Worm (Caenorhabditis elegans) whole organism, L1 larva: ENCODE results near the gene str-88.

Experiments used
- C04F5.9 ChIP-seq: sonication (generic microtip); optimal IDR thresholded peaks from 2 replicates; lab custom pipeline; 2016; ENCODE audit warnings: missing genetic modification characterization, missing compliant biosample characterization
- C34B4.2 ChIP-seq: sonication (generic microtip); optimal IDR thresholded peaks from 2 replicates; lab custom pipeline; 2017; ENCODE audit warnings: mild to moderate bottlenecking, missing genetic modification characterization, missing compliant biosample characterization
- F16B12.6 ChIP-seq: fragments of 150-350 bp; optimal IDR thresholded peaks from 2 replicates; lab custom pipeline; 2014; ENCODE audit warnings: missing biosample characterization, missing genetic modification characterization
- aha-1 ChIP-seq: fragments of 150-350 bp; optimal IDR thresholded peaks from 2 replicates; lab custom pipeline; 2014; ENCODE audit warnings: missing biosample characterization, missing genetic modification characterization
- ama-1 ChIP-seq: fragments of 150-350 bp; optimal IDR thresholded peaks from 2 replicates; lab custom pipeline; 2014
- blmp-1 ChIP-seq: fragments of 150-350 bp; optimal IDR thresholded peaks from 2 replicates; lab custom pipeline; 2014; ENCODE audit warnings: missing biosample characterization, missing genetic modification characterization
- ceh-63 ChIP-seq: fragments of 200-800 bp; sonication (Bioruptor generic); optimal IDR thresholded peaks from 2 replicates; lab custom pipeline; 2018; ENCODE audit warnings: mild to moderate bottlenecking, missing genetic modification characterization, missing compliant biosample characterization
- ceh-8 ChIP-seq: fragments of 200-800 bp; sonication (Bioruptor generic); optimal IDR thresholded peaks from 2 replicates; lab custom pipeline; 2018; ENCODE audit warnings: mild to moderate bottlenecking, missing genetic modification characterization, moderate library complexity, missing compliant biosample characterization
- ceh-88 ChIP-seq: fragments of 200-800 bp; sonication (Bioruptor generic); IDR thresholded peaks from 2 replicates; pipeline ENCODE4 v1.3.6; 2022; ENCODE audit warnings: missing genetic modification characterization, missing compliant biosample characterization
- ceh-90 ChIP-seq: sonication (generic microtip); optimal IDR thresholded peaks from 2 replicates; lab custom pipeline; 2016; ENCODE audit warnings: missing genetic modification characterization, missing compliant biosample characterization
- dpl-1 ChIP-seq, 3 experiments: fragments of 150-350 bp in 2 of 3; sonication (generic microtip) in 1 of 3; optimal IDR thresholded peaks; 2 replicates each; lab custom pipeline; 2014 to 2017; ENCODE audit warnings: missing biosample characterization in 3 of 3, missing genetic modification characterization in 3 of 3, missing genetic modification reagents in 3 of 3
- efl-1 ChIP-seq, 4 experiments: fragments of 150-350 bp; optimal IDR thresholded peaks in 3 of 4; peaks in 1 of 4; 1 replicate in 1 of 4; 2 replicates in 3 of 4; lab custom pipeline; 2014; ENCODE audit warnings: missing biosample characterization in 2 of 4, missing genetic modification characterization in 2 of 4, missing genetic modification reagents in 2 of 4
- efl-3 ChIP-seq: fragments of 200-800 bp; sonication (Bioruptor generic); optimal IDR thresholded peaks from 2 replicates; lab custom pipeline; 2018; ENCODE audit warnings: mild to moderate bottlenecking, missing genetic modification characterization, missing compliant biosample characterization
- egl-13 ChIP-seq: sonication (generic microtip); optimal IDR thresholded peaks from 2 replicates; lab custom pipeline; 2016; ENCODE audit warnings: missing genotype, missing genetic modification reagents, missing genetic modification characterization, missing compliant biosample characterization
- elt-2 ChIP-seq: sonication (generic microtip); optimal IDR thresholded peaks from 2 replicates; lab custom pipeline; 2016; ENCODE audit warnings: missing genetic modification characterization, mild to moderate bottlenecking, inconsistent platforms, missing compliant biosample characterization, missing genetic modification reagents
- ets-5 ChIP-seq: fragments of 200-800 bp; sonication (Bioruptor generic); IDR thresholded peaks from 2 replicates; pipeline ENCODE4 v1.3.6; 2022; ENCODE audit warnings: missing genetic modification characterization, missing compliant biosample characterization
- fkh-8 ChIP-seq: sonication (generic microtip); optimal IDR thresholded peaks from 2 replicates; lab custom pipeline; 2016; ENCODE audit warnings: mild to moderate bottlenecking, missing genetic modification characterization, missing compliant biosample characterization
- hlh-17 ChIP-seq: fragments of 200-800 bp; sonication (Bioruptor generic); optimal IDR thresholded peaks from 2 replicates; lab custom pipeline; 2018; ENCODE audit warnings: missing genetic modification characterization, mild to moderate bottlenecking, missing compliant biosample characterization, moderate library complexity, borderline replicate concordance
- hlh-4 ChIP-seq: sonication (generic microtip); optimal IDR thresholded peaks from 2 replicates; lab custom pipeline; 2016; ENCODE audit warnings: mild to moderate bottlenecking, missing genetic modification characterization, missing compliant biosample characterization
- irx-1 ChIP-seq: sonication (generic microtip); optimal IDR thresholded peaks from 2 replicates; lab custom pipeline; 2016; ENCODE audit warnings: missing genetic modification characterization, missing compliant biosample characterization
- lin-15B ChIP-seq: fragments of 150-350 bp; sonication (generic microtip); optimal IDR thresholded peaks from 3 replicates; lab custom pipeline; 2014; ENCODE audit warnings: missing biosample characterization, missing genetic modification characterization
- lin-39 ChIP-seq: fragments of 150-350 bp; optimal IDR thresholded peaks from 2 replicates; lab custom pipeline; 2014; ENCODE audit warnings: missing biosample characterization, missing genetic modification reagents, missing genetic modification characterization
- mdl-1 ChIP-seq, 2 experiments: fragments of 150-350 bp; optimal IDR thresholded peaks; 2 replicates each; lab custom pipeline; 2014 to 2017; ENCODE audit warnings: missing biosample characterization in 2 of 2, missing genetic modification characterization in 2 of 2, inconsistent platforms in 1 of 2
- mef-2 ChIP-seq: fragments of 150-350 bp; optimal IDR thresholded peaks from 2 replicates; lab custom pipeline; 2014; ENCODE audit warnings: missing biosample characterization, missing genetic modification characterization
- nhr-237 ChIP-seq: fragments of 150-350 bp; optimal IDR thresholded peaks from 2 replicates; lab custom pipeline; 2014; ENCODE audit warnings: missing biosample characterization, missing genetic modification characterization
- nhr-47 ChIP-seq: sonication (generic microtip); optimal IDR thresholded peaks from 2 replicates; lab custom pipeline; 2016; ENCODE audit warnings: mild to moderate bottlenecking, missing genetic modification characterization, moderate library complexity, missing compliant biosample characterization
- nhr-84 ChIP-seq: sonication (generic microtip); optimal IDR thresholded peaks from 2 replicates; lab custom pipeline; 2017; ENCODE audit warnings: missing biosample characterization, missing genetic modification characterization
- rnt-1 ChIP-seq: sonication (generic microtip); optimal IDR thresholded peaks from 2 replicates; lab custom pipeline; 2016; ENCODE audit warnings: mild to moderate bottlenecking, missing genetic modification characterization, moderate library complexity, missing compliant biosample characterization
- skn-1 ChIP-seq: fragments of 150-350 bp; optimal IDR thresholded peaks from 2 replicates; lab custom pipeline; 2014; ENCODE audit warnings: missing biosample characterization, missing genetic modification characterization
- snu-23 ChIP-seq: sonication (generic microtip); optimal IDR thresholded peaks from 2 replicates; lab custom pipeline; 2016; ENCODE audit warnings: missing genetic modification characterization, missing compliant biosample characterization
- swsn-7 ChIP-seq: sonication (generic microtip); optimal IDR thresholded peaks from 2 replicates; lab custom pipeline; 2016; ENCODE audit warnings: missing genetic modification characterization, missing compliant biosample characterization
- unc-130 ChIP-seq: fragments of 150-350 bp; optimal IDR thresholded peaks from 2 replicates; lab custom pipeline; 2017; ENCODE audit warnings: missing biosample characterization, missing genetic modification characterization, inconsistent platforms
- xbp-1 ChIP-seq: sonication (generic microtip); optimal IDR thresholded peaks from 2 replicates; lab custom pipeline; 2016; ENCODE audit warnings: missing genetic modification characterization, missing compliant biosample characterization
- ztf-11 ChIP-seq, 2 experiments: sonication (generic microtip); optimal IDR thresholded peaks; 2 replicates each; lab custom pipeline; 2016 to 2017; ENCODE audit warnings: missing genetic modification characterization in 2 of 2, missing biosample characterization in 1 of 2, missing compliant biosample characterization in 1 of 2

Gene str-88

ce11 chrV:15404859-15405258 is 21.2 kb upstream of the str-88 start, which contains the start of gene srh-258:
TSS of gene srh-258 (plus strand) at chrV:15405159.
- TF ChIP-seq efl-3 (GFP tag; lab: Kevin White, UChicago): no peak
- no peak for TF ChIP-seq ceh-90 (tag; lab: Kevin White, UChicago)
- TF ChIP-seq mef-2: no peak

ce11 chrV:15401856-15402314 is 18.2 kb upstream of the str-88 start, which contains the start of gene fbxa-135:
TSS of gene fbxa-135 (plus strand) at chrV:15402264.
- TF ChIP-seq swsn-7 (tag; lab: Kevin White, UChicago): no peak
- no peak for TF ChIP-seq ztf-11 (tag; optimal IDR thresholded peaks at IDR 0.05; lab: Kevin White, UChicago)
- TF ChIP-seq F16B12.6 (tag; lab: Kevin White, UChicago): no peak
- no peak for TF ChIP-seq egl-13 (tag; lab: Kevin White, UChicago)
- peak; percentile 3 for TF ChIP-seq elt-2 (tag; lab: Kevin White, UChicago)
- TF ChIP-seq nhr-47 (tag; lab: Kevin White, UChicago): no peak
- no peak for TF ChIP-seq snu-23
- no peak for TF ChIP-seq C04F5.9 (tag; lab: Kevin White, UChicago)

ce11 chrV:15399691-15400377 is 16.2 kb upstream of the str-88 start, which contains the start of the genes T06E6.15 and sri-7:
TSS of gene T06E6.15 (minus strand) at chrV:15399791.
TSS of gene sri-7 (plus strand) at chrV:15400327.
- TF ChIP-seq efl-1 (optimal IDR thresholded peaks at IDR 0.05; lab: Kevin White, UChicago): no peak
- peak in 1 of 2 experiments; percentile 40 for TF ChIP-seq efl-1 (GFP tag; optimal IDR thresholded peaks at IDR 0.05 in 1 of 2; lab: Kevin White, UChicago)
- TF ChIP-seq unc-130 (tag; lab: Kevin White, UChicago): no peak
- peak; percentile 89 for TF ChIP-seq hlh-4 (tag; lab: Kevin White, UChicago)
- TF ChIP-seq hlh-17 (GFP tag; lab: Kevin White, UChicago): no peak

- TF ChIP-seq fkh-8 (tag; lab: Kevin White, UChicago) (no peak), C34B4.2 (tag; lab: Kevin White, UChicago) (no peak), lin-39 (tag; lab: Kevin White, UChicago) (no peak), nhr-237 (tag; lab: Kevin White, UChicago) (no peak), ceh-88 (GFP tag; lab: Robert Waterston, UW) (no peak), aha-1 (no peak), lin-15B (tag; lab: Kevin White, UChicago) (no peak), xbp-1 (tag; lab: Kevin White, UChicago) (no peak)
These were observed 15.1 kb upstream of the str-88 start, which contains the start of gene fbxa-199 for ce11 chrV:15398728-15399127. TSS of gene fbxa-199 (minus strand) at chrV:15398828.

- TF ChIP-seq nhr-84 (tag; lab: Kevin White, UChicago) (no peak), skn-1 (no peak), ama-1 (lab: Kevin White, UChicago) (no peak), irx-1 (tag; lab: Kevin White, UChicago) (no peak), mdl-1 (tag; optimal IDR thresholded peaks at IDR 0.05; lab: Kevin White, UChicago) (no peak), dpl-1 (GFP tag; optimal IDR thresholded peaks at IDR 0.05; lab: Kevin White, UChicago) (no peak), ceh-90 (tag; lab: Kevin White, UChicago) (no peak), ceh-63 (GFP tag; lab: Kevin White, UChicago) (no peak), ets-5 (GFP tag; lab: Robert Waterston, UW) (no peak), F16B12.6 (tag; lab: Kevin White, UChicago) (no peak), ceh-8 (GFP tag; lab: Kevin White, UChicago) (no peak), rnt-1 (tag; lab: Kevin White, UChicago) (no peak), blmp-1 (no peak), xbp-1 (tag; lab: Kevin White, UChicago) (no peak)
These were observed 13.5 kb upstream of the str-88 start for ce11 chrV:15397139-15397538.
